Worm (Caenorhabditis elegans) whole organism, mixed stage, embryonic: ENCODE results near the gene sul-1.

Experiments
- M03D4.4 ChIP-seq: sonication (generic microtip); optimal IDR thresholded peaks from 2 replicates; lab custom pipeline; 2017; ENCODE audit warnings: mild to moderate bottlenecking, missing genetic modification characterization, missing compliant biosample characterization
- bed-3 ChIP-seq: fragments of 200-800 bp; sonication (Bioruptor generic); optimal IDR thresholded peaks from 3 replicates; lab custom pipeline; 2018; ENCODE audit warnings: mild to moderate bottlenecking, missing genetic modification characterization, moderate library complexity, missing compliant biosample characterization
- blmp-1 ChIP-seq: fragments of 150-350 bp; optimal IDR thresholded peaks from 2 replicates; lab custom pipeline; 2014; ENCODE audit warnings: missing biosample characterization, missing genetic modification characterization
- ceh-39 ChIP-seq: fragments of 150-350 bp; optimal IDR thresholded peaks from 2 replicates; lab custom pipeline; 2014; ENCODE audit warnings: missing biosample characterization, missing genetic modification characterization
- ceh-43 ChIP-seq: fragments of 200-800 bp; sonication (Bioruptor generic); optimal IDR thresholded peaks from 2 replicates; lab custom pipeline; 2018; ENCODE audit warnings: mild to moderate bottlenecking, missing genetic modification characterization, moderate library complexity, missing compliant biosample characterization
- ceh-83 ChIP-seq: fragments of 200-800 bp; sonication (Bioruptor generic); optimal IDR thresholded peaks from 2 replicates; lab custom pipeline; 2018; ENCODE audit warnings: mild to moderate bottlenecking, missing genetic modification characterization, missing compliant biosample characterization
- ces-1 ChIP-seq: fragments of 150-350 bp; optimal IDR thresholded peaks from 2 replicates; lab custom pipeline; 2014; ENCODE audit warnings: missing biosample characterization, missing genetic modification reagents, missing genetic modification characterization
- cnd-1 ChIP-seq: fragments of 200-800 bp; sonication (Bioruptor generic); optimal IDR thresholded peaks from 2 replicates; lab custom pipeline; 2018; ENCODE audit warnings: mild to moderate bottlenecking, missing genetic modification characterization, missing compliant biosample characterization
- drap-1 ChIP-seq: fragments of 200-800 bp; sonication (Bioruptor generic); optimal IDR thresholded peaks from 3 replicates; lab custom pipeline; 2018; ENCODE audit warnings: mild to moderate bottlenecking, missing genetic modification characterization, missing compliant biosample characterization
- elt-1 ChIP-seq: sonication (generic microtip); optimal IDR thresholded peaks from 2 replicates; lab custom pipeline; 2017; ENCODE audit warnings: missing genetic modification characterization, mild to moderate bottlenecking, missing compliant biosample characterization, antibody characterized with exemption, moderate library complexity, borderline replicate concordance; ENCODE audit not compliant: insufficient read depth
- elt-3 ChIP-seq: fragments of 150-350 bp; optimal IDR thresholded peaks from 2 replicates; lab custom pipeline; 2014; ENCODE audit warnings: missing biosample characterization, missing genetic modification characterization
- flh-1 ChIP-seq: fragments of 200-800 bp; sonication (Bioruptor generic); optimal IDR thresholded peaks from 2 replicates; lab custom pipeline; 2018; ENCODE audit warnings: mild to moderate bottlenecking, missing genetic modification characterization, moderate library complexity, missing compliant biosample characterization
- ham-2 ChIP-seq: fragments of 200-800 bp; sonication (Bioruptor generic); optimal IDR thresholded peaks from 2 replicates; lab custom pipeline; 2018; ENCODE audit warnings: mild to moderate bottlenecking, missing genetic modification characterization, missing compliant biosample characterization
- hlh-1 ChIP-seq: fragments of 150-350 bp; optimal IDR thresholded peaks from 2 replicates; lab custom pipeline; 2014; ENCODE audit warnings: missing biosample characterization, missing genetic modification reagents, missing genetic modification characterization
- lin-13 ChIP-seq: fragments of 150-350 bp; optimal IDR thresholded peaks from 2 replicates; lab custom pipeline; 2014; ENCODE audit warnings: missing biosample characterization, missing genetic modification characterization
- lin-32 ChIP-seq: fragments of 200-800 bp; sonication (Bioruptor generic); optimal IDR thresholded peaks from 2 replicates; lab custom pipeline; 2018; ENCODE audit warnings: mild to moderate bottlenecking, missing genetic modification characterization, missing compliant biosample characterization
- lsy-2 ChIP-seq: fragments of 150-350 bp; optimal IDR thresholded peaks from 2 replicates; lab custom pipeline; 2014; ENCODE audit warnings: missing biosample characterization, missing genetic modification characterization
- mab-5 ChIP-seq: fragments of 150-350 bp; optimal IDR thresholded peaks from 2 replicates; lab custom pipeline; 2014; ENCODE audit warnings: missing biosample characterization, missing genetic modification characterization
- mep-1 ChIP-seq: fragments of 150-350 bp; optimal IDR thresholded peaks from 2 replicates; lab custom pipeline; 2017; ENCODE audit warnings: missing biosample characterization, missing genetic modification reagents, missing genetic modification characterization, inconsistent platforms
- mls-2 ChIP-seq: sonication (generic microtip); optimal IDR thresholded peaks from 2 replicates; lab custom pipeline; 2016; ENCODE audit warnings: mild to moderate bottlenecking, missing genetic modification characterization, moderate library complexity, missing compliant biosample characterization
- nhr-12 ChIP-seq: fragments of 150-350 bp; optimal IDR thresholded peaks from 2 replicates; lab custom pipeline; 2014; ENCODE audit warnings: missing biosample characterization, missing genetic modification characterization
- nhr-2 ChIP-seq: fragments of 150-350 bp; optimal IDR thresholded peaks from 2 replicates; lab custom pipeline; 2014; ENCODE audit warnings: missing biosample characterization, missing genetic modification characterization
- nhr-237 ChIP-seq: fragments of 150-350 bp; optimal IDR thresholded peaks from 2 replicates; lab custom pipeline; 2014; ENCODE audit warnings: missing biosample characterization, missing genetic modification characterization
- pha-4 ChIP-seq: fragments of 150-350 bp; optimal IDR thresholded peaks from 2 replicates; lab custom pipeline; 2018; ENCODE audit warnings: missing biosample characterization, missing genetic modification reagents, missing genetic modification characterization
- sem-2 ChIP-seq: fragments of 200-800 bp; sonication (Bioruptor generic); optimal IDR thresholded peaks from 2 replicates; lab custom pipeline; 2018; ENCODE audit warnings: mild to moderate bottlenecking, missing genetic modification characterization, missing compliant biosample characterization
- sptf-1 ChIP-seq: sonication (generic microtip); optimal IDR thresholded peaks from 2 replicates; lab custom pipeline; 2017; ENCODE audit warnings: mild to moderate bottlenecking, missing genetic modification characterization, moderate library complexity, missing compliant biosample characterization
- tbx-8 ChIP-seq: fragments of 200-800 bp; sonication (Bioruptor generic); optimal IDR thresholded peaks from 2 replicates; lab custom pipeline; 2018; ENCODE audit warnings: mild to moderate bottlenecking, missing genetic modification characterization, moderate library complexity, missing compliant biosample characterization
- unc-39 ChIP-seq: fragments of 150-350 bp; optimal IDR thresholded peaks from 2 replicates; lab custom pipeline; 2014; ENCODE audit warnings: missing biosample characterization, missing genetic modification characterization
- zip-8 ChIP-seq: fragments of 150-350 bp; optimal IDR thresholded peaks from 2 replicates; lab custom pipeline; 2014; ENCODE audit warnings: missing biosample characterization, missing genetic modification characterization
- ztf-11 ChIP-seq: fragments of 150-350 bp; optimal IDR thresholded peaks from 2 replicates; lab custom pipeline; 2014; ENCODE audit warnings: missing biosample characterization, missing genetic modification characterization

The sul-1 gene

DNA sequence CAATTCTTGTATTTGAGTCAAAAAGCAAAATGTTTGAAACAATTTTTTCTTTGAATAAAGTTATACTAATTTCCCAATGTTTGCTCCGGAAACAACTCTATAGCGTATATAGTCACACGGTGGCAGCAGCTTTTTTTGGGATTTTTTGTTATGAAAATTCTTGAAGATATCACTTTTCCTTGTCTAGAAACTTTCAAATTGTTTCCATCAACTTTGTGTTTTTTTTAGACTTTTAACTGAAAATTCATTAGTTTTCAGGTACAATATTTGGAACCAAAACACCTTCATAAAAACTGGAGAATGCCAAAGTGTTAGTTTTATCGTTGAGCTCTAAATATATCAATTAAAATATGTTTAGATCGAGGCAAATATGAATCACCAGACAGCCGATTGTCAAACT, 1.9 kb upstream of the sul-1 start, which contains the start of gene K09C4.7:
Gene K09C4.7 (plus strand): TSS at position 301 of the 400 bp plus-strand sequence.
- TF ChIP-seq zip-8 (tag; lab: Kevin White, UChicago): no peak
- no peak for TF ChIP-seq ztf-11 (tag; lab: Kevin White, UChicago)
- TF ChIP-seq sem-2 (GFP tag; lab: Kevin White, UChicago): no peak
- TF ChIP-seq ham-2: no peak
- TF ChIP-seq blmp-1 (tag; lab: Kevin White, UChicago): no peak
- no peak for TF ChIP-seq drap-1
- no peak for TF ChIP-seq M03D4.4 (tag; lab: Kevin White, UChicago)
- TF ChIP-seq ces-1 (GFP tag; lab: Kevin White, UChicago): no peak
- no peak for TF ChIP-seq ceh-83 (GFP tag; lab: Kevin White, UChicago)
- TF ChIP-seq pha-4 (tag; lab: Kevin White, UChicago): no peak
- TF ChIP-seq nhr-2 (tag; lab: Kevin White, UChicago): no peak
- TF ChIP-seq unc-39: no peak
- no peak for TF ChIP-seq lsy-2
- TF ChIP-seq sptf-1 (tag; lab: Kevin White, UChicago): no peak
- no peak for TF ChIP-seq tbx-8 (GFP tag; lab: Kevin White, UChicago)
- TF ChIP-seq elt-3: no peak

- TF ChIP-seq lin-13 (tag; lab: Kevin White, UChicago): no peak
- TF ChIP-seq, all 35 proteins: peak for 0
Measured at ce11 chrX:3271673-3272072, 967 bp upstream of the sul-1 start, which contains the start of gene K09C4.9. K09C4.9 (minus strand) TSS chrX:3271773.

- TF ChIP-seq blmp-1 (tag; lab: Kevin White, UChicago): no peak
- no peak for TF ChIP-seq ces-1 (GFP tag; lab: Kevin White, UChicago)
- TF ChIP-seq M03D4.4 (tag; lab: Kevin White, UChicago): no peak
- no peak for TF ChIP-seq flh-1 (GFP tag; lab: Kevin White, UChicago)
- no peak for TF ChIP-seq bed-3 (GFP tag; lab: Kevin White, UChicago)
- TF ChIP-seq zip-8 (tag; lab: Kevin White, UChicago): no peak
- TF ChIP-seq mep-1 (tag; lab: Kevin White, UChicago): no peak
- no peak for TF ChIP-seq drap-1
- no peak for TF ChIP-seq ceh-39
- TF ChIP-seq cnd-1 (tag; lab: Kevin White, UChicago): no peak
- TF ChIP-seq elt-1 (tag; lab: Kevin White, UChicago): no peak
- no peak for TF ChIP-seq lin-32 (GFP tag; lab: Kevin White, UChicago)
- no peak for TF ChIP-seq sem-2 (GFP tag; lab: Kevin White, UChicago)
Measured at ce11 chrX:3262600-3262999, 8.1 kb downstream of the sul-1 start, which contains the start of gene fbxb-71. fbxb-71 (plus strand) TSS chrX:3262900.

ce11 chrX:3260509-3260908, 10.2 kb downstream of the sul-1 start, which contains the start of gene lbp-2:
lbp-2 (plus strand) TSS chrX:3260610.
- no peak for TF ChIP-seq lin-32 (GFP tag; lab: Kevin White, UChicago)
- no peak for TF ChIP-seq unc-39
- TF ChIP-seq blmp-1 (tag; lab: Kevin White, UChicago): no peak
- no peak for TF ChIP-seq ham-2
- no peak for TF ChIP-seq lin-13 (tag; lab: Kevin White, UChicago)
- TF ChIP-seq ceh-43 (GFP tag; lab: Kevin White, UChicago): no peak
- no peak for TF ChIP-seq mep-1 (tag; lab: Kevin White, UChicago)
- no peak for TF ChIP-seq mab-5 (tag; lab: Kevin White, UChicago)
- TF ChIP-seq nhr-237 (tag; lab: Kevin White, UChicago): no peak
- TF ChIP-seq mls-2 (tag; lab: Kevin White, UChicago): no peak
- no peak for TF ChIP-seq nhr-12 (tag; lab: Kevin White, UChicago)
- TF ChIP-seq flh-1 (GFP tag; lab: Kevin White, UChicago): no peak
- TF ChIP-seq elt-3: no peak
- no peak for TF ChIP-seq nhr-2 (tag; lab: Kevin White, UChicago)

- TF ChIP-seq nhr-12 (tag; lab: Kevin White, UChicago): peak; percentile 47
- TF ChIP-seq mep-1 (tag; lab: Kevin White, UChicago): no peak
- TF ChIP-seq ham-2: peak; percentile 6
- TF ChIP-seq hlh-1 (tag; lab: Kevin White, UChicago): peak; percentile 13
Measured at ce11 chrX:3258842-3259241, 11.9 kb downstream of the sul-1 start, which contains the start of gene lbp-1. lbp-1 (plus strand) TSS chrX:3259142.
